Worm (Caenorhabditis elegans) whole organism, midembryonic: ENCODE measurements around the gene srh-214.

ENCODE experiments used
- flt-1 ChIP-seq: fragments of 200-800 bp; sonication (Bioruptor generic); IDR thresholded peaks from 2 replicates; pipeline ENCODE4 v1.3.6; 2022; ENCODE audit warnings: missing genetic modification characterization, missing compliant biosample characterization
- tab-1 ChIP-seq: fragments of 200-800 bp; sonication (Bioruptor generic); IDR thresholded peaks from 2 replicates; pipeline ENCODE4 v1.3.6; 2022; ENCODE audit warnings: missing genetic modification characterization, missing compliant biosample characterization

ce11 chrV:16788967-16789366, 40.6 kb downstream of the srh-214 start, which contains the start of gene immt-2:
- no peak for TF ChIP-seq tab-1 (GFP tag; lab: Robert Waterston, UW)
- TF ChIP-seq flt-1 (GFP tag; lab: Robert Waterston, UW) = no peak
